Fruit fly (Drosophila melanogaster) whole organism, embryonic: Measurements from ENCODE around the gene hop.

ENCODE experiments used
- Adf1 ChIP-seq: fragments of 200-800 bp; sonication (Bioruptor generic); IDR thresholded peaks from 2 replicates; pipeline ENCODE4 v1.3.6; 2022; ENCODE audit warnings: missing biosample characterization, missing genetic modification characterization
- Atf3 ChIP-seq: fragments of 200-800 bp; sonication (Bioruptor generic); optimal IDR thresholded peaks from 3 replicates; lab custom pipeline; 2016; ENCODE audit warnings: missing biosample characterization, missing genetic modification characterization
- Blimp-1 ChIP-seq: fragments of 200-800 bp; sonication (Bioruptor generic); optimal IDR thresholded peaks from 3 replicates; lab custom pipeline; 2018; ENCODE audit warnings: missing biosample characterization, missing genetic modification characterization, mild to moderate bottlenecking, moderate library complexity, missing genetic modification reagents
- BtbVII ChIP-seq: fragments of 200-800 bp; sonication (Bioruptor generic); optimal IDR thresholded peaks from 3 replicates; lab custom pipeline; 2017; ENCODE audit warnings: missing biosample characterization, mild to moderate bottlenecking, missing genetic modification characterization
- CG10267 ChIP-seq: fragments of 200-800 bp; sonication (Bioruptor generic); optimal IDR thresholded peaks from 2 replicates; lab custom pipeline; 2018; ENCODE audit warnings: missing biosample characterization, mild to moderate bottlenecking, missing genetic modification characterization, moderate library complexity
- CG12155 ChIP-seq: fragments of 200-800 bp; sonication (Bioruptor generic); optimal IDR thresholded peaks from 3 replicates; lab custom pipeline; 2016; ENCODE audit warnings: missing biosample characterization, missing genetic modification characterization
- CG12236 ChIP-seq: fragments of 200-800 bp; sonication (Bioruptor generic); optimal IDR thresholded peaks from 2 replicates; lab custom pipeline; 2016; ENCODE audit warnings: missing biosample characterization, missing genetic modification characterization
- CG1529 ChIP-seq: fragments of 200-800 bp; sonication (Bioruptor generic); optimal IDR thresholded peaks from 3 replicates; lab custom pipeline; 2018; ENCODE audit warnings: missing biosample characterization, missing genetic modification characterization
- CG15514 ChIP-seq: fragments of 200-800 bp; sonication (Bioruptor generic); optimal IDR thresholded peaks from 3 replicates; lab custom pipeline; 2017; ENCODE audit warnings: missing biosample characterization, missing genetic modification characterization, mild to moderate bottlenecking, moderate library complexity, missing genetic modification reagents
- CG1792 ChIP-seq: fragments of 200-800 bp; sonication (Bioruptor generic); optimal IDR thresholded peaks from 2 replicates; lab custom pipeline; 2016; ENCODE audit warnings: missing biosample characterization, missing genetic modification characterization
- CG2875 ChIP-seq: fragments of 200-800 bp; sonication (Bioruptor generic); optimal IDR thresholded peaks from 2 replicates; lab custom pipeline; 2017; ENCODE audit warnings: missing biosample characterization, mild to moderate bottlenecking, missing genetic modification characterization, missing genetic modification reagents
- CG32767 ChIP-seq: fragments of 200-800 bp; sonication (Bioruptor generic); IDR thresholded peaks from 2 replicates; pipeline ENCODE4 v1.3.6; 2022; ENCODE audit warnings: missing biosample characterization, missing genetic modification characterization
- CG6654 ChIP-seq: fragments of 200-800 bp; sonication (Bioruptor generic); optimal IDR thresholded peaks from 2 replicates; lab custom pipeline; 2017; ENCODE audit warnings: missing biosample characterization, mild to moderate bottlenecking, missing genetic modification characterization
- CG7357 ChIP-seq: fragments of 200-800 bp; sonication (Bioruptor generic); IDR thresholded peaks from 3 replicates; pipeline ENCODE4 v1.3.6; 2022; ENCODE audit warnings: missing biosample characterization, missing genetic modification characterization
- CG7556 ChIP-seq: fragments of 200-800 bp; sonication (Bioruptor generic); optimal IDR thresholded peaks from 2 replicates; lab custom pipeline; 2017; ENCODE audit warnings: missing biosample characterization, mild to moderate bottlenecking, missing genetic modification characterization
- CG7928 ChIP-seq: fragments of 200-800 bp; sonication (Bioruptor generic); optimal IDR thresholded peaks from 2 replicates; lab custom pipeline; 2017; ENCODE audit warnings: missing biosample characterization, mild to moderate bottlenecking, missing genetic modification characterization
- CG8089 ChIP-seq: fragments of 200-800 bp; sonication (Bioruptor generic); optimal IDR thresholded peaks from 3 replicates; lab custom pipeline; 2016; ENCODE audit warnings: missing biosample characterization, missing genetic modification characterization
- CG8290 ChIP-seq, 3 experiments: fragments of 200-800 bp; sonication (Bioruptor generic); optimal IDR thresholded peaks; 2 replicates each; lab custom pipeline; 2016 to 2019; ENCODE audit warnings: missing biosample characterization in 3 of 3, missing genetic modification characterization in 3 of 3, mild to moderate bottlenecking in 2 of 3, moderate library complexity in 1 of 3
- CG9797 ChIP-seq: fragments of 200-800 bp; sonication (Bioruptor generic); optimal IDR thresholded peaks from 3 replicates; lab custom pipeline; 2018; ENCODE audit warnings: missing biosample characterization, mild to moderate bottlenecking, missing genetic modification characterization
- CTCF ChIP-seq: fragments of 200-800 bp; sonication (Bioruptor generic); optimal IDR thresholded peaks from 2 replicates; lab custom pipeline; 2017; ENCODE audit warnings: missing biosample characterization, mild to moderate bottlenecking, missing genetic modification characterization, moderate library complexity
- D ChIP-seq, 2 experiments: fragments of 200-800 bp in 1 of 2; fragments of >200 bp in 1 of 2; sonication (Bioruptor generic) in 1 of 2; optimal IDR thresholded peaks; 2 replicates in 1 of 2; 3 replicates in 1 of 2; lab custom pipeline; 2017; ENCODE audit warnings: mild to moderate bottlenecking in 1 of 2, missing biosample characterization in 1 of 2, missing genetic modification characterization in 1 of 2, missing genetic modification reagents in 1 of 2
- Dbx ChIP-seq: fragments of 200-800 bp; sonication (Bioruptor generic); IDR thresholded peaks from 3 replicates; pipeline ENCODE4 v1.3.6; 2022; ENCODE audit warnings: missing biosample characterization, missing genetic modification characterization
- E2f2 ChIP-seq: fragments of 200-800 bp; sonication (Bioruptor generic); IDR thresholded peaks from 2 replicates; pipeline ENCODE4 v1.3.6; 2022; ENCODE audit warnings: missing biosample characterization, missing genetic modification characterization
- ERR ChIP-seq: fragments of 200-800 bp; sonication (Bioruptor generic); optimal IDR thresholded peaks from 2 replicates; lab custom pipeline; 2016; ENCODE audit warnings: missing biosample characterization, missing genetic modification characterization
- Ets97D ChIP-seq: fragments of 200-800 bp; sonication (Bioruptor generic); optimal IDR thresholded peaks from 3 replicates; lab custom pipeline; 2016; ENCODE audit warnings: missing biosample characterization, missing genetic modification characterization
- Jarid2 ChIP-seq: fragments of 200-800 bp; sonication (Bioruptor generic); optimal IDR thresholded peaks from 3 replicates; lab custom pipeline; 2017; ENCODE audit warnings: mild to moderate bottlenecking, missing biosample characterization, missing genetic modification reagents, missing genetic modification characterization
- Mad ChIP-seq: fragments of 200-800 bp; sonication (Bioruptor generic); optimal IDR thresholded peaks from 2 replicates; lab custom pipeline; 2016; ENCODE audit warnings: missing biosample characterization, missing genetic modification characterization
- Med ChIP-seq: fragments of 200-800 bp; sonication (Bioruptor generic); peaks from one replicate; lab custom pipeline; 2016; ENCODE audit warnings: missing biosample characterization, missing genetic modification characterization, mild to moderate bottlenecking, inconsistent platforms, moderate library complexity
- NC2α ChIP-seq: fragments of 200-800 bp; sonication (Bioruptor generic); optimal IDR thresholded peaks from 2 replicates; lab custom pipeline; 2016; ENCODE audit warnings: missing biosample characterization, missing genetic modification characterization
- Nf-YC ChIP-seq: fragments of 200-800 bp; optimal IDR thresholded peaks from 3 replicates; lab custom pipeline; 2019; ENCODE audit warnings: missing biosample characterization, mild to moderate bottlenecking, missing genetic modification characterization, moderate library complexity
- Ptx1 ChIP-seq: fragments of 200-800 bp; sonication (Bioruptor generic); IDR thresholded peaks from 2 replicates; pipeline ENCODE4 v1.3.6; 2022; ENCODE audit warnings: missing biosample characterization, missing genetic modification characterization
- Rfx ChIP-seq: fragments of 200-800 bp; sonication (Bioruptor generic); IDR thresholded peaks from 2 replicates; pipeline ENCODE4 v1.3.6; 2022; ENCODE audit warnings: missing biosample characterization, missing genetic modification characterization
- Side ChIP-seq: fragments of 200-800 bp; sonication (Bioruptor generic); optimal IDR thresholded peaks from 2 replicates; lab custom pipeline; 2016; ENCODE audit warnings: missing biosample characterization, missing genetic modification characterization
- abd-A ChIP-seq: fragments of 200-800 bp; sonication (Bioruptor generic); optimal IDR thresholded peaks from 3 replicates; lab custom pipeline; 2019; ENCODE audit warnings: missing biosample characterization, mild to moderate bottlenecking, missing genetic modification characterization, moderate library complexity
- al ChIP-seq: fragments of 200-800 bp; sonication (Bioruptor generic); IDR thresholded peaks from 2 replicates; pipeline ENCODE4 v1.3.6; 2022; ENCODE audit warnings: missing biosample characterization, missing genetic modification characterization
- btn ChIP-seq: fragments of 200-800 bp; sonication (Bioruptor generic); optimal IDR thresholded peaks from 2 replicates; lab custom pipeline; 2016; ENCODE audit warnings: missing biosample characterization, missing genetic modification characterization
- cato ChIP-seq: fragments of 200-800 bp; sonication (Bioruptor generic); optimal IDR thresholded peaks from 2 replicates; lab custom pipeline; 2016; ENCODE audit warnings: missing biosample characterization, missing genetic modification characterization, borderline replicate concordance
- caup ChIP-seq: fragments of 200-800 bp; sonication (Bioruptor generic); optimal IDR thresholded peaks from 3 replicates; lab custom pipeline; 2017; ENCODE audit warnings: missing biosample characterization, mild to moderate bottlenecking, missing genetic modification characterization, moderate library complexity; ENCODE audit not compliant: severe bottlenecking
- chn ChIP-seq: fragments of 200-800 bp; sonication (Bioruptor generic); optimal IDR thresholded peaks from 2 replicates; lab custom pipeline; 2016; ENCODE audit warnings: missing biosample characterization, missing genetic modification characterization
- dan ChIP-seq: fragments of 200-800 bp; sonication (Bioruptor generic); IDR thresholded peaks from 2 replicates; pipeline ENCODE4 v1.3.6; 2022; ENCODE audit warnings: missing biosample characterization, missing genetic modification characterization
- dimm ChIP-seq: fragments of 200-800 bp; sonication (Bioruptor generic); IDR thresholded peaks from 2 replicates; pipeline ENCODE4 v1.3.6; 2022; ENCODE audit warnings: missing biosample characterization, missing genetic modification characterization
- fd102C ChIP-seq: fragments of 200-800 bp; sonication (Bioruptor generic); optimal IDR thresholded peaks from 2 replicates; lab custom pipeline; 2018; ENCODE audit warnings: missing biosample characterization, mild to moderate bottlenecking, missing genetic modification characterization, moderate library complexity
- fru ChIP-seq: fragments of >200 bp; optimal IDR thresholded peaks from 2 replicates; lab custom pipeline; 2017
- grn ChIP-seq: fragments of 200-800 bp; sonication (Bioruptor generic); optimal IDR thresholded peaks from 3 replicates; lab custom pipeline; 2017; ENCODE audit warnings: missing biosample characterization, missing genetic modification characterization
- gro ChIP-seq: fragments of 200-800 bp; sonication (Bioruptor generic); optimal IDR thresholded peaks from 2 replicates; lab custom pipeline; 2016; ENCODE audit warnings: missing biosample characterization, missing genetic modification characterization
- gsb-n ChIP-seq: fragments of 200-800 bp; sonication (Bioruptor generic); optimal IDR thresholded peaks from 3 replicates; lab custom pipeline; 2018; ENCODE audit warnings: missing biosample characterization, mild to moderate bottlenecking, missing genetic modification characterization
- nau ChIP-seq: fragments of 200-800 bp; sonication (Bioruptor generic); optimal IDR thresholded peaks from 3 replicates; lab custom pipeline; 2017; ENCODE audit warnings: missing biosample characterization, mild to moderate bottlenecking, missing genetic modification characterization, missing genetic modification reagents
- sc ChIP-seq, 3 experiments: fragments of >200 bp in 2 of 3; fragments of 200-800 bp in 1 of 3; sonication (Bioruptor generic) in 1 of 3; optimal IDR thresholded peaks; 2 replicates in 2 of 3; 3 replicates in 1 of 3; lab custom pipeline; 2017; ENCODE audit warnings: mild to moderate bottlenecking in 1 of 3, missing biosample characterization in 1 of 3, missing genetic modification characterization in 1 of 3, missing genetic modification reagents in 1 of 3
- slou ChIP-seq: fragments of 200-800 bp; sonication (Bioruptor generic); optimal IDR thresholded peaks from 3 replicates; lab custom pipeline; 2016; ENCODE audit warnings: missing biosample characterization, missing genetic modification characterization
- tgo ChIP-seq: fragments of 200-800 bp; sonication (Bioruptor generic); IDR thresholded peaks from 3 replicates; pipeline ENCODE4 v1.3.6; 2022; ENCODE audit warnings: missing biosample characterization, missing genetic modification characterization
- tin ChIP-seq: fragments of 200-800 bp; sonication (Bioruptor generic); optimal IDR thresholded peaks from 3 replicates; lab custom pipeline; 2016; ENCODE audit warnings: missing biosample characterization, missing genetic modification characterization
- trem ChIP-seq: fragments of 200-800 bp; optimal IDR thresholded peaks from 3 replicates; lab custom pipeline; 2019; ENCODE audit warnings: missing biosample characterization, mild to moderate bottlenecking, missing genetic modification characterization, moderate library complexity

hop gene

DNA sequence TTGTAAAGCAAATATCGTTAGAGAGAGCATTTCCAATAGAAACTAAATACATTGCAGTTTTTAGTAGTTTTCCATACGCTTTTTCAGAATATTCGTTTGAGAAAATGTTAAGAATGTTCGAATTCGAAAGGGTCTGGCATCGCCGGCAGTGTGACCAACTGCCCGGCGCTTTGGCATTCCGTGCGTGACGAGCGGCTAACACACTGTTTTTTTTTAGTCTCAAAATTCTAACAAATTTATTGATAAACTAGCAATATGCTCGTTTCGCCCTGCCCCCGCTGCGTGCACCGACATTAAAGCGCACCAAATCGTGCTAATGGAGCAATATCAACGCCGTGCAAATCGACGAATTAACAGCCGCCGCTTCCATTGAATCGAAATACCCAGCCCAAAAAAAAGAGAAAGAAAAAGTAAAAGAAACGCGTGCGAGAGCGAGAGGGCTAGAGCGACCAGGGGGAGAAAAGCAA is 12.2 kb downstream of the hop start, which contains the start of gene dsh (continued):
- TF ChIP-seq Mad (no peak), Jarid2 (no peak), CG15514 (GFP tag; lab: Kevin White, UChicago) (peak; percentile 15), CG12236 (no peak), Side (GFP tag; lab: Kevin White, UChicago) (no peak), btn (no peak), CG1792 (GFP tag; lab: Kevin White, UChicago) (no peak), Dbx (GFP tag; lab: Robert Waterston, UW) (no peak), gsb-n (tag; lab: Kevin White, UChicago) (no peak), grn (GFP tag; lab: Kevin White, UChicago) (no peak), Blimp-1 (GFP tag; lab: Kevin White, UChicago) (no peak), CG6654 (GFP tag; lab: Kevin White, UChicago) (no peak), al (GFP tag; lab: Robert Waterston, UW) (no peak), CG12155 (no peak), D (optimal IDR thresholded peaks at IDR 0.05; lab: Kevin White, UChicago) (no peak), D (GFP tag; optimal IDR thresholded peaks at IDR 0.05; lab: Kevin White, UChicago) (no peak), CG7556 (no peak), CG1529 (GFP tag; lab: Kevin White, UChicago) (no peak), gro (GFP tag; lab: Kevin White, UChicago) (no peak), fd102C (GFP tag; lab: Kevin White, UChicago) (no peak), Atf3 (GFP tag; lab: Kevin White, UChicago) (no peak), CG32767 (GFP tag; lab: Robert Waterston, UW) (no peak), CG9797 (GFP tag; lab: Kevin White, UChicago) (peak; percentile 72), slou (GFP tag; lab: Kevin White, UChicago) (no peak), CG2875 (GFP tag; lab: Kevin White, UChicago) (no peak), CG10267 (peak; percentile 53), Adf1 (no peak), chn (GFP tag; lab: Kevin White, UChicago) (no peak), NC2α (GFP tag; lab: Kevin White, UChicago) (no peak), CG8089 (no peak), E2f2 (GFP tag; lab: Robert Waterston, UW) (peak; percentile 62), CG7357 (GFP tag; lab: Robert Waterston, UW) (no peak), CG7928 (GFP tag; lab: Kevin White, UChicago) (no peak), nau (GFP tag; lab: Kevin White, UChicago) (no peak), sc (optimal IDR thresholded peaks at IDR 0.05; lab: Kevin White, UChicago) (no peak), sc (GFP tag; optimal IDR thresholded peaks at IDR 0.05; lab: Kevin White, UChicago) (no peak), trem (tag; lab: Kevin White, UChicago) (peak; percentile 56), caup (GFP tag; lab: Kevin White, UChicago) (no peak), tgo (GFP tag; lab: Robert Waterston, UW) (no peak), CTCF (no peak), Nf-YC (tag; lab: Kevin White, UChicago) (no peak), Ets97D (GFP tag; lab: Kevin White, UChicago) (peak; percentile 9), dimm (GFP tag; lab: Robert Waterston, UW) (no peak), ERR (GFP tag; lab: Kevin White, UChicago) (no peak), cato (GFP tag; lab: Kevin White, UChicago) (no peak), dan (GFP tag; lab: Robert Waterston, UW) (no peak), CG8290 (GFP tag; optimal IDR thresholded peaks at IDR 0.05; lab: Kevin White, UChicago) (peak; percentile 12), CG8290 (tag; optimal IDR thresholded peaks at IDR 0.05; lab: Kevin White, UChicago) (no peak), Ptx1 (GFP tag; lab: Robert Waterston, UW) (no peak), Med (GFP tag; lab: Kevin White, UChicago) (no peak), tin (no peak), fru (lab: Kevin White, UChicago) (no peak), BtbVII (GFP tag; lab: Kevin White, UChicago) (no peak), abd-A (tag; lab: Kevin White, UChicago) (no peak), Rfx (GFP tag; lab: Robert Waterston, UW) (no peak)
